Worm (Caenorhabditis elegans) whole organism, midembryonic: Measurements from ENCODE around the gene C28D4.4.

ENCODE experiments used
- T22C8.4 ChIP-seq: fragments of 200-800 bp; sonication (Bioruptor generic); IDR thresholded peaks from 2 replicates; pipeline ENCODE4 v1.3.6; 2022; ENCODE audit warnings: missing genetic modification characterization, missing compliant biosample characterization
- ref-1 ChIP-seq: fragments of 200-800 bp; sonication (Bioruptor generic); conservative IDR thresholded peaks from 2 replicates; pipeline ENCODE4 v1.3.6; 2022; ENCODE audit warnings: missing genetic modification reagents, missing genetic modification characterization, missing compliant biosample characterization

DNA sequence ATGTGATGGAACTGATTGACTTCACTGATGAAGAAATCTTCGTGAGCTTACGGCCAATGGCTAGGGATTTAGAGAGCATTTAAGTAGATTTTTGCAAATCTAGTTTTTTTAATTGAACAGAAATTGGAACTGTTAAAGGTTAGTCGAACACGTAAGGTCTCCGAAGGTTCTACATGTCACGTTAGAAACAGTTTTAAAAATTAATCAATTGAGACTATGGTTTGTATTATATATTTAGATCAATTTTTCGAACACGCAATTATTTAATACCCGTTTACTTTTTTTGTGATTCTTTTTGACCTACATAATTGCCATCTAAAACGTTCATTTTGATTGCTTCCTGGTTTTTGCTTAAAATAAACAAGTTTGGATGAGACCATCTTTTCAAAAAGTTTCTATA lies at the start of gene C28D4.4:
- TF ChIP-seq T22C8.4 (GFP tag; lab: Robert Waterston, UW) = no peak
- TF ChIP-seq ref-1 = no peak
